Worm (Caenorhabditis elegans) whole organism, late embryonic: ENCODE data around the gene C50F4.4.

ENCODE experiments used
- C38D4.7 ChIP-seq: fragments of 200-800 bp; sonication (Bioruptor generic); optimal IDR thresholded peaks from 2 replicates; lab custom pipeline; 2018; ENCODE audit warnings: mild to moderate bottlenecking, missing genetic modification characterization, moderate library complexity, missing compliant biosample characterization
- K09A11.1 ChIP-seq: sonication (generic microtip); optimal IDR thresholded peaks from 2 replicates; lab custom pipeline; 2017; ENCODE audit warnings: antibody characterized with exemption, mild to moderate bottlenecking, missing genetic modification characterization, missing compliant biosample characterization; ENCODE audit not compliant: insufficient read depth
- T23F11.4 ChIP-seq: fragments of 200-800 bp; sonication (Bioruptor generic); optimal IDR thresholded peaks from 2 replicates; lab custom pipeline; 2018; ENCODE audit warnings: mild to moderate bottlenecking, missing genetic modification characterization, missing compliant biosample characterization
- ahr-1 ChIP-seq: sonication (generic microtip); optimal IDR thresholded peaks from 2 replicates; lab custom pipeline; 2016; ENCODE audit warnings: missing genetic modification characterization, missing compliant biosample characterization
- ama-1 ChIP-seq: fragments of 150-350 bp; optimal IDR thresholded peaks from 2 replicates; lab custom pipeline; 2014
- ceh-14 ChIP-seq: sonication (generic microtip); optimal IDR thresholded peaks from 2 replicates; lab custom pipeline; 2016; ENCODE audit warnings: missing genotype, missing genetic modification characterization, missing compliant biosample characterization
- ceh-18 ChIP-seq: sonication (generic microtip); optimal IDR thresholded peaks from 2 replicates; lab custom pipeline; 2016; ENCODE audit warnings: missing genetic modification characterization, missing compliant biosample characterization
- ceh-19 ChIP-seq: fragments of 200-800 bp; sonication (Bioruptor generic); optimal IDR thresholded peaks from 2 replicates; lab custom pipeline; 2018; ENCODE audit warnings: mild to moderate bottlenecking, missing genetic modification characterization, missing compliant biosample characterization
- ceh-2 ChIP-seq: sonication (generic microtip); optimal IDR thresholded peaks from 2 replicates; lab custom pipeline; 2016; ENCODE audit warnings: missing genotype, missing genetic modification characterization, missing compliant biosample characterization
- ceh-31 ChIP-seq: sonication (generic microtip); optimal IDR thresholded peaks from 2 replicates; lab custom pipeline; 2016; ENCODE audit warnings: missing genetic modification characterization, missing compliant biosample characterization
- ceh-34 ChIP-seq: sonication (generic microtip); optimal IDR thresholded peaks from 2 replicates; lab custom pipeline; 2016; ENCODE audit warnings: mild to moderate bottlenecking, missing genetic modification characterization, missing compliant biosample characterization
- ceh-45 ChIP-seq: fragments of 200-800 bp; sonication (Bioruptor generic); IDR thresholded peaks from 2 replicates; pipeline ENCODE4 v1.3.6; 2022; ENCODE audit warnings: missing genetic modification reagents, missing genetic modification characterization, missing compliant biosample characterization
- ceh-48 ChIP-seq: sonication (generic microtip); optimal IDR thresholded peaks from 2 replicates; lab custom pipeline; 2016; ENCODE audit warnings: missing genetic modification characterization, inconsistent platforms, missing compliant biosample characterization
- ceh-6 ChIP-seq: fragments of 200-800 bp; sonication (Bioruptor generic); optimal IDR thresholded peaks from 2 replicates; lab custom pipeline; 2018; ENCODE audit warnings: mild to moderate bottlenecking, missing genetic modification characterization, missing compliant biosample characterization
- che-1 ChIP-seq: sonication (generic microtip); optimal IDR thresholded peaks from 2 replicates; lab custom pipeline; 2016; ENCODE audit warnings: mild to moderate bottlenecking, missing genetic modification characterization, missing compliant biosample characterization
- dve-1 ChIP-seq: sonication (generic microtip); optimal IDR thresholded peaks from 2 replicates; lab custom pipeline; 2017; ENCODE audit warnings: antibody characterized with exemption, mild to moderate bottlenecking, missing genetic modification characterization, missing compliant biosample characterization
- elt-2 ChIP-seq: sonication (generic microtip); optimal IDR thresholded peaks from 2 replicates; lab custom pipeline; 2016; ENCODE audit warnings: missing genetic modification reagents, missing genetic modification characterization, missing compliant biosample characterization
- elt-4 ChIP-seq: sonication (generic microtip); optimal IDR thresholded peaks from 2 replicates; lab custom pipeline; 2016; ENCODE audit warnings: missing genetic modification characterization, missing compliant biosample characterization
- eyg-1 ChIP-seq: sonication (generic microtip); optimal IDR thresholded peaks from 2 replicates; lab custom pipeline; 2016; ENCODE audit warnings: missing genotype, missing genetic modification characterization, missing compliant biosample characterization
- fax-1 ChIP-seq: sonication (generic microtip); optimal IDR thresholded peaks from 2 replicates; lab custom pipeline; 2016; ENCODE audit warnings: missing genotype, missing genetic modification characterization, missing compliant biosample characterization
- fkh-6 ChIP-seq: sonication (generic microtip); optimal IDR thresholded peaks from 2 replicates; lab custom pipeline; 2016; ENCODE audit warnings: missing genetic modification characterization, missing compliant biosample characterization
- gmeb-2 ChIP-seq: sonication (generic microtip); optimal IDR thresholded peaks from 2 replicates; lab custom pipeline; 2016; ENCODE audit warnings: missing genetic modification characterization, inconsistent platforms, missing compliant biosample characterization
- hlh-13 ChIP-seq: fragments of 200-800 bp; sonication (Bioruptor generic); optimal IDR thresholded peaks from 2 replicates; lab custom pipeline; 2018; ENCODE audit warnings: mild to moderate bottlenecking, missing genetic modification characterization, missing compliant biosample characterization
- hlh-8 ChIP-seq: sonication (generic microtip); optimal IDR thresholded peaks from 2 replicates; lab custom pipeline; 2016; ENCODE audit warnings: missing genotype, missing genetic modification characterization, missing compliant biosample characterization
- lim-6 ChIP-seq: sonication (generic microtip); optimal IDR thresholded peaks from 2 replicates; lab custom pipeline; 2016; ENCODE audit warnings: missing genetic modification characterization, missing compliant biosample characterization
- lin-11 ChIP-seq: fragments of 200-800 bp; sonication (Bioruptor generic); optimal IDR thresholded peaks from 2 replicates; lab custom pipeline; 2018; ENCODE audit warnings: mild to moderate bottlenecking, missing genetic modification characterization, missing compliant biosample characterization
- madf-2 ChIP-seq: sonication (generic microtip); optimal IDR thresholded peaks from 2 replicates; lab custom pipeline; 2017; ENCODE audit warnings: missing genetic modification characterization, missing compliant biosample characterization
- nfya-1 ChIP-seq: sonication (generic microtip); optimal IDR thresholded peaks from 2 replicates; lab custom pipeline; 2017; ENCODE audit warnings: missing genetic modification characterization, mild to moderate bottlenecking, missing compliant biosample characterization, antibody characterized with exemption, moderate library complexity
- nhr-11 ChIP-seq: fragments of 150-350 bp; optimal IDR thresholded peaks from 2 replicates; lab custom pipeline; 2014; ENCODE audit warnings: missing biosample characterization, missing genetic modification characterization
- nhr-232 ChIP-seq: sonication (generic microtip); optimal IDR thresholded peaks from 2 replicates; lab custom pipeline; 2016; ENCODE audit warnings: missing genetic modification characterization, missing compliant biosample characterization
- odd-2 ChIP-seq: sonication (generic microtip); optimal IDR thresholded peaks from 2 replicates; lab custom pipeline; 2017; ENCODE audit warnings: antibody characterized with exemption, mild to moderate bottlenecking, missing genetic modification characterization, missing compliant biosample characterization
- pat-9 ChIP-seq: fragments of 200-800 bp; sonication (Bioruptor generic); optimal IDR thresholded peaks from 2 replicates; lab custom pipeline; 2018; ENCODE audit warnings: mild to moderate bottlenecking, missing genetic modification characterization, moderate library complexity, missing compliant biosample characterization
- pha-2 ChIP-seq: sonication (generic microtip); optimal IDR thresholded peaks from 2 replicates; lab custom pipeline; 2017; ENCODE audit warnings: mild to moderate bottlenecking, missing genetic modification characterization, missing compliant biosample characterization
- pha-4 ChIP-seq: fragments of 150-350 bp; optimal IDR thresholded peaks from 2 replicates; lab custom pipeline; 2018; ENCODE audit warnings: missing biosample characterization, missing genetic modification reagents, missing genetic modification characterization
- pros-1 ChIP-seq: fragments of 150-350 bp; optimal IDR thresholded peaks from 2 replicates; lab custom pipeline; 2014; ENCODE audit warnings: missing biosample characterization, missing genetic modification reagents, missing genetic modification characterization
- ref-2 ChIP-seq: sonication (generic microtip); optimal IDR thresholded peaks from 2 replicates; lab custom pipeline; 2016; ENCODE audit warnings: missing genetic modification characterization, missing compliant biosample characterization
- rnt-1 ChIP-seq: sonication (generic microtip); optimal IDR thresholded peaks from 2 replicates; lab custom pipeline; 2016; ENCODE audit warnings: missing genetic modification characterization, missing compliant biosample characterization
- sdc-2 ChIP-seq: sonication (generic microtip); optimal IDR thresholded peaks from 2 replicates; lab custom pipeline; 2016; ENCODE audit warnings: missing genotype, missing genetic modification characterization, missing compliant biosample characterization
- sox-2 ChIP-seq: fragments of 200-800 bp; sonication (Bioruptor generic); IDR thresholded peaks from 2 replicates; pipeline ENCODE4 v1.3.6; 2022; ENCODE audit warnings: missing genetic modification reagents, missing genetic modification characterization, missing compliant biosample characterization
- sox-4 ChIP-seq: sonication (generic microtip); optimal IDR thresholded peaks from 2 replicates; lab custom pipeline; 2017; ENCODE audit warnings: mild to moderate bottlenecking, missing genetic modification characterization, inconsistent platforms, missing compliant biosample characterization
- syd-9 ChIP-seq: sonication (generic microtip); optimal IDR thresholded peaks from 2 replicates; lab custom pipeline; 2016; ENCODE audit warnings: mild to moderate bottlenecking, missing genetic modification characterization, moderate library complexity, missing compliant biosample characterization
- tbx-2 ChIP-seq: sonication (generic microtip); optimal IDR thresholded peaks from 2 replicates; lab custom pipeline; 2016; ENCODE audit warnings: missing genetic modification characterization, missing compliant biosample characterization
- tbx-7 ChIP-seq: sonication (generic microtip); optimal IDR thresholded peaks from 2 replicates; lab custom pipeline; 2016; ENCODE audit warnings: missing genotype, missing genetic modification characterization, missing compliant biosample characterization
- ttx-3 ChIP-seq: sonication (generic microtip); optimal IDR thresholded peaks from 2 replicates; lab custom pipeline; 2016; ENCODE audit warnings: missing genetic modification reagents, missing genetic modification characterization, missing compliant biosample characterization
- unc-3 ChIP-seq, 2 experiments: fragments of 200-800 bp in 1 of 2; sonication (Bioruptor generic) in 1 of 2; sonication (generic microtip) in 1 of 2; conservative IDR thresholded peaks in 1 of 2; optimal IDR thresholded peaks in 1 of 2; 2 replicates each; pipeline versions ENCODE4 v1.3.6 to Lab custom; 2016 to 2022; ENCODE audit warnings: missing compliant biosample characterization in 2 of 2, missing genetic modification characterization in 2 of 2, missing genetic modification reagents in 1 of 2
- unc-55 ChIP-seq: sonication (generic microtip); optimal IDR thresholded peaks from 2 replicates; lab custom pipeline; 2017; ENCODE audit warnings: missing biosample characterization, missing genetic modification reagents, missing genetic modification characterization
- zip-5 ChIP-seq: sonication (generic microtip); optimal IDR thresholded peaks from 2 replicates; lab custom pipeline; 2016; ENCODE audit warnings: missing genetic modification characterization, missing compliant biosample characterization

C50F4.4 gene

DNA sequence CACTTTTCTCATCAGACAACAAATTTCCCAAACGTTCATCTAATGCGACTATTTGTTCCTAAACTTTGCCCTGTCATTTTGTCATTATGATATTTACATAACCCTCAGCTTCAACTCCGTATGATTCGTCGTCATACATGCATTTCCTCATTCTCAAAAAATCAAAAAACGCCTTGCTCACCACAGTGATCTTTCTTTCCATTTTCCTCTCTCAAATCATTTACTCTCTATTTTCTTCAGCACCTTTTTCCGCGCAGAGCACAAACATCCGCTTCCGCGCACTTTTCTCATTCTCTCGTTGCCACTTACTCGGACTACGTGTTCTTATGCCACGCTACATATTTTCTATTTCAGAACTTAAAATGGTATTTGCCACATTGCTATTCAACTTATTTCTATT, 40.4 kb downstream of the C50F4.4 start, which contains the start of gene F25B3.2:
Gene F25B3.2 (plus strand): TSS at position 301 of the 400 bp plus-strand sequence.
- TF ChIP-seq sdc-2 (tag; lab: Kevin White, UChicago) (no peak), C38D4.7 (GFP tag; lab: Kevin White, UChicago) (no peak), dve-1 (tag; lab: Kevin White, UChicago) (no peak), lin-11 (tag; lab: Kevin White, UChicago) (no peak), nhr-232 (tag; lab: Kevin White, UChicago) (no peak), eyg-1 (tag; lab: Kevin White, UChicago) (no peak), ceh-34 (tag; lab: Kevin White, UChicago) (no peak), ceh-19 (GFP tag; lab: Kevin White, UChicago) (no peak), ceh-6 (GFP tag; lab: Kevin White, UChicago) (no peak), elt-4 (tag; lab: Kevin White, UChicago) (no peak), ref-2 (no peak)

DNA sequence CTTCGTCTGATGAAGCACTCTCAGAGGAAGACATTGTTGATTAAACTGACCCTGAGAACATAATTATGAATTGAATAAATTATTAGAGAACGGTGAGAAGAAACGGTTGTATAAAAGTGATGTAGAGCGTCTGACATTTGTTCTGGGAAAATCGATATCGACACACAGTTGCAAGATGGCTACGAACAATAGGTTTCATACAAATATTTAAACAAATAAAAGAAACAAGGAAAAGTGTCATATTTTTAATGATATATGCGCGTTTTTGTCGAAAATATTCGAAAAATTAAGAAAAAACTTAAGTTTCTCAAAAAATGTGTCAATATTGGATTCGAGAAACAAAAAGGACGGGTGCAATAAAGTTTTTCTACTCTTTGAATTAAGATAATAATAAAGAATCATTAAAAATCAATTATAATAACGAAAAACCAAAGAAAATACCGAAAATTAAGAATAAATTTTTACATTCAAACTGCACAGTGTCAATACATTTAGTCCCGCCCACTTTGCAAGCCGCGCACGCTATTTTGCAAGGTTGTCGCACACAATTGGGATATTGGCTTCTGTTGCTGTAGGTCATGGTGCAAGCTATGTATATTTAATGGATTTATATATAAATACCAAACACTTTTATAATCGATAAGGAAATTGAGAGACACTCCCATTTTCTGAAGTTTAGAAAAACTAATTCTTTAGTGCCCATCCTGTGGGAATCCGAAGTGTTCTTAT, 46.2 kb downstream of the C50F4.4 start, which contains the start of gene rtfo-1:
Gene rtfo-1 (minus strand): TSS at position 51 of the 729 bp plus-strand sequence.
- peak; percentile 55 for TF ChIP-seq ceh-19 (GFP tag; lab: Kevin White, UChicago)
- peak; percentile 61 for TF ChIP-seq odd-2 (tag; lab: Kevin White, UChicago)
- TF ChIP-seq hlh-8 (tag; lab: Kevin White, UChicago) = peak; percentile 2
- TF ChIP-seq ceh-14 (tag; lab: Kevin White, UChicago) = peak; percentile 59
- peak; percentile 14 for TF ChIP-seq syd-9 (tag; lab: Kevin White, UChicago)
- TF ChIP-seq ceh-45 = no peak
- peak; percentile 75 for TF ChIP-seq K09A11.1 (tag; lab: Kevin White, UChicago)
- TF ChIP-seq ceh-18 (tag; lab: Kevin White, UChicago) = no peak
- peak; percentile 51 for TF ChIP-seq ceh-31 (tag; lab: Kevin White, UChicago)
- TF ChIP-seq elt-2 = peak; percentile 79
- TF ChIP-seq ceh-34 (tag; lab: Kevin White, UChicago) = peak; percentile 24
- no peak for TF ChIP-seq tbx-7 (tag; lab: Kevin White, UChicago)
- TF ChIP-seq sox-2 (GFP tag; lab: Robert Waterston, UW) = no peak; the same call in 1 of the 2 replicates
- TF ChIP-seq fkh-6 (tag; lab: Kevin White, UChicago) = peak; percentile 13
- peak; percentile 53 for TF ChIP-seq zip-5 (tag; lab: Kevin White, UChicago)
- TF ChIP-seq gmeb-2 (tag; lab: Kevin White, UChicago) = peak; percentile 12
- peak; percentile 43 for TF ChIP-seq C38D4.7 (GFP tag; lab: Kevin White, UChicago)
- peak; percentile 32 for TF ChIP-seq lin-11 (tag; lab: Kevin White, UChicago)
- no peak for TF ChIP-seq ama-1 (lab: Kevin White, UChicago)
- TF ChIP-seq nhr-232 (tag; lab: Kevin White, UChicago) = no peak
- no peak for TF ChIP-seq rnt-1 (tag; lab: Kevin White, UChicago)
- TF ChIP-seq che-1 (tag; lab: Kevin White, UChicago) = peak; percentile 44
- TF ChIP-seq ttx-3 = peak; percentile 46
- TF ChIP-seq sdc-2 (tag; lab: Kevin White, UChicago) = no peak
- peak; percentile 11 for TF ChIP-seq ref-2
- TF ChIP-seq ahr-1 (tag; lab: Kevin White, UChicago) = peak; percentile 28
- TF ChIP-seq ceh-2 (tag; lab: Kevin White, UChicago) = peak; percentile 57
- TF ChIP-seq hlh-13 = no peak
- peak; percentile 60 for TF ChIP-seq sox-4 (tag; lab: Kevin White, UChicago)
- TF ChIP-seq T23F11.4 (GFP tag; lab: Kevin White, UChicago) = peak; percentile 42
- TF ChIP-seq fax-1 = peak; percentile 38
- peak; percentile 30 for TF ChIP-seq madf-2 (tag; lab: Kevin White, UChicago)
- TF ChIP-seq pha-2 (tag; lab: Kevin White, UChicago) = peak; percentile 61
- TF ChIP-seq nhr-11 (tag; lab: Kevin White, UChicago) = no peak
- TF ChIP-seq unc-55 (GFP tag; lab: Kevin White, UChicago) = no peak
- TF ChIP-seq pat-9 (tag; lab: Kevin White, UChicago) = no peak
- TF ChIP-seq tbx-2 (tag; lab: Kevin White, UChicago) = peak; percentile 46
- no peak for TF ChIP-seq lim-6 (tag; lab: Kevin White, UChicago)
- no peak for TF ChIP-seq pha-4 (tag; lab: Kevin White, UChicago)
- TF ChIP-seq nfya-1 = peak; percentile 72
- TF ChIP-seq pros-1 (tag; lab: Kevin White, UChicago) = no peak
- TF ChIP-seq ceh-48 (tag; lab: Kevin White, UChicago) = peak; percentile 27
- TF ChIP-seq unc-3 (GFP tag; conservative IDR thresholded peaks at IDR 0.05; lab: Robert Waterston, UW) = no peak
- no peak for TF ChIP-seq unc-3 (tag; optimal IDR thresholded peaks at IDR 0.05; lab: Kevin White, UChicago)
